Worm (Caenorhabditis elegans): ENCODE results near the gene coh-4.
"Not testable (repeated sequence)": the region's sequence is repeated elsewhere in the genome, so short reads cannot be mapped to it uniquely, and the experiment has no call there.

- not testable (repeated sequence) for TF ChIP-seq flt-1 (GFP tag; IDR thresholded peaks at IDR 0.05); hnd-1 (tag; optimal IDR thresholded peaks at IDR 0.05); scrt-1 (GFP tag; IDR thresholded peaks at IDR 0.05); F13C5.2 (tag; optimal IDR thresholded peaks at IDR 0.05); aly-1 (tag; optimal IDR thresholded peaks at IDR 0.05); hmg-4 (GFP tag; optimal IDR thresholded peaks at IDR 0.05); tbx-11 (GFP tag; IDR thresholded peaks at IDR 0.05); ceh-13 (GFP tag; optimal IDR thresholded peaks at IDR 0.05); B0310.2 (tag; optimal IDR thresholded peaks at IDR 0.05); ama-1 (optimal IDR thresholded peaks at IDR 0.05)
These were observed 40.4 kb upstream of the coh-4 start, which contains the start of gene H43I07.4 for ce11 chrV:4215856-4216255.

Data from whole organism, early embryonic.